Worm (Caenorhabditis elegans): Measurements from ENCODE around the gene cyp-33C5.

- TF ChIP-seq ztf-28 (GFP tag; IDR thresholded peaks at IDR 0.05) = no peak
- TF ChIP-seq ztf-25 (GFP tag; IDR thresholded peaks at IDR 0.05) = no peak
- no peak for TF ChIP-seq egrh-3 (GFP tag; IDR thresholded peaks at IDR 0.05)
- no peak for TF ChIP-seq nfyb-1 (GFP tag; IDR thresholded peaks at IDR 0.05)
- no peak for TF ChIP-seq ceh-91 (GFP tag; IDR thresholded peaks at IDR 0.05)
- TF ChIP-seq rcor-1 (GFP tag; IDR thresholded peaks at IDR 0.05) = no peak
- no peak for TF ChIP-seq Y95B8A.8 (GFP tag; IDR thresholded peaks at IDR 0.05)
- TF ChIP-seq nhr-179 (tag; optimal IDR thresholded peaks at IDR 0.05) = no peak
- TF ChIP-seq nfya-1 (tag; optimal IDR thresholded peaks at IDR 0.05; ENCODE audit: borderline replicate concordance, insufficient read depth) = no peak
- no peak for TF ChIP-seq F49E8.2 (tag; optimal IDR thresholded peaks at IDR 0.05; ENCODE audit: insufficient read depth)
- no peak for TF ChIP-seq C06A6.2 (GFP tag; conservative IDR thresholded peaks at IDR 0.05)
- TF ChIP-seq pha-4 (tag; optimal IDR thresholded peaks at IDR 0.05) = no peak
- no peak for TF ChIP-seq lsy-27 (tag; optimal IDR thresholded peaks at IDR 0.05; ENCODE audit: borderline replicate concordance, insufficient read depth)
Observed at ce11 chrV:2244751-2245150, at the start of gene cyp-33C5.

Measured in whole organism, young adult.